Fruit fly (Drosophila melanogaster) whole organism, embryonic: ENCODE measurements around the gene Dora.

Source experiments
- Adf1 ChIP-seq: fragments of 200-800 bp; sonication (Bioruptor generic); IDR thresholded peaks from 2 replicates; pipeline ENCODE4 v1.3.6; 2022; ENCODE audit warnings: missing biosample characterization, missing genetic modification characterization
- CG10543 ChIP-seq: fragments of 200-800 bp; sonication (Bioruptor generic); optimal IDR thresholded peaks from 3 replicates; lab custom pipeline; 2017; ENCODE audit warnings: missing biosample characterization, mild to moderate bottlenecking, missing genetic modification characterization, moderate library complexity
- CG11560 ChIP-seq: fragments of 200-800 bp; sonication (Bioruptor generic); IDR thresholded peaks from 3 replicates; pipeline ENCODE4 v1.3.6; 2022; ENCODE audit warnings: missing biosample characterization, missing genetic modification characterization
- CG12942 ChIP-seq: fragments of 200-800 bp; sonication (Bioruptor generic); optimal IDR thresholded peaks from 3 replicates; lab custom pipeline; 2016; ENCODE audit warnings: missing biosample characterization, missing genetic modification characterization
- CG13123 ChIP-seq: fragments of 200-800 bp; sonication (Bioruptor generic); optimal IDR thresholded peaks from 2 replicates; lab custom pipeline; 2016; ENCODE audit warnings: missing biosample characterization, missing genetic modification characterization
- CG13296 ChIP-seq: fragments of 200-800 bp; sonication (Bioruptor generic); optimal IDR thresholded peaks from 3 replicates; lab custom pipeline; 2018; ENCODE audit warnings: missing biosample characterization, mild to moderate bottlenecking, missing genetic modification characterization
- CG1602 ChIP-seq: fragments of 200-800 bp; sonication (Bioruptor generic); optimal IDR thresholded peaks from 3 replicates; lab custom pipeline; 2016; ENCODE audit warnings: missing biosample characterization, missing genetic modification characterization
- CG17385 ChIP-seq: fragments of 200-800 bp; sonication (Bioruptor generic); optimal IDR thresholded peaks from 3 replicates; lab custom pipeline; 2018; ENCODE audit warnings: missing biosample characterization, mild to moderate bottlenecking, missing genetic modification characterization
- CG17802 ChIP-seq: fragments of 200-800 bp; sonication (Bioruptor generic); optimal IDR thresholded peaks from 2 replicates; lab custom pipeline; 2018; ENCODE audit warnings: missing biosample characterization, mild to moderate bottlenecking, missing genetic modification characterization, moderate library complexity
- CG18476 ChIP-seq: fragments of 200-800 bp; sonication (Bioruptor generic); optimal IDR thresholded peaks from 2 replicates; lab custom pipeline; 2016; ENCODE audit warnings: missing biosample characterization, mild to moderate bottlenecking, missing genetic modification characterization
- CG2120 ChIP-seq: fragments of 200-800 bp; sonication (Bioruptor generic); optimal IDR thresholded peaks from 3 replicates; lab custom pipeline; 2016; ENCODE audit warnings: missing biosample characterization, missing genetic modification characterization
- CG3838 ChIP-seq: fragments of 200-800 bp; sonication (Bioruptor generic); optimal IDR thresholded peaks from 3 replicates; lab custom pipeline; 2016; ENCODE audit warnings: missing biosample characterization, missing genetic modification characterization
- CG4617 ChIP-seq: fragments of 200-800 bp; sonication (Bioruptor generic); optimal IDR thresholded peaks from 3 replicates; lab custom pipeline; 2016; ENCODE audit warnings: missing biosample characterization, missing genetic modification characterization, borderline replicate concordance
- CG6791 ChIP-seq: fragments of 200-800 bp; sonication (Bioruptor generic); IDR thresholded peaks from 3 replicates; pipeline ENCODE4 v1.3.6; 2022; ENCODE audit warnings: missing biosample characterization, missing genetic modification characterization; ENCODE audit not compliant: partially characterized antibody
- CG6813 ChIP-seq: fragments of 200-800 bp; sonication (Bioruptor generic); optimal IDR thresholded peaks from 2 replicates; lab custom pipeline; 2017; ENCODE audit warnings: missing biosample characterization, missing genetic modification characterization, mild to moderate bottlenecking, moderate library complexity, missing genetic modification reagents
- CG8388 ChIP-seq: fragments of 200-800 bp; sonication (Bioruptor generic); optimal IDR thresholded peaks from 2 replicates; lab custom pipeline; 2019; ENCODE audit warnings: missing biosample characterization, mild to moderate bottlenecking, missing genetic modification characterization, moderate library complexity
- CG8478 ChIP-seq: fragments of >200 bp; optimal IDR thresholded peaks from 2 replicates; lab custom pipeline; 2018
- CG8944 ChIP-seq: fragments of 200-800 bp; sonication (Bioruptor generic); optimal IDR thresholded peaks from 3 replicates; lab custom pipeline; 2016; ENCODE audit warnings: missing biosample characterization, missing genetic modification characterization
- CG9215 ChIP-seq: fragments of 200-800 bp; sonication (Bioruptor generic); IDR thresholded peaks from 2 replicates; pipeline ENCODE4 v1.3.6; 2022; ENCODE audit warnings: missing biosample characterization, missing genetic modification characterization
- CG9797 ChIP-seq: fragments of 200-800 bp; sonication (Bioruptor generic); optimal IDR thresholded peaks from 3 replicates; lab custom pipeline; 2018; ENCODE audit warnings: missing biosample characterization, mild to moderate bottlenecking, missing genetic modification characterization
- D19B ChIP-seq: fragments of 200-800 bp; sonication (Bioruptor generic); optimal IDR thresholded peaks from 2 replicates; lab custom pipeline; 2017; ENCODE audit warnings: missing biosample characterization, mild to moderate bottlenecking, missing genetic modification characterization
- Deaf1 ChIP-seq: fragments of 200-800 bp; optimal IDR thresholded peaks from 3 replicates; lab custom pipeline; 2019; ENCODE audit warnings: missing biosample characterization, mild to moderate bottlenecking, missing genetic modification characterization, moderate library complexity
- Dip2 ChIP-seq: fragments of 200-800 bp; sonication (Bioruptor generic); IDR thresholded peaks from 2 replicates; pipeline ENCODE4 v1.3.6; 2022; ENCODE audit warnings: missing biosample characterization, missing genetic modification characterization
- HLH4C ChIP-seq: fragments of 200-800 bp; sonication (Bioruptor generic); IDR thresholded peaks from 3 replicates; pipeline ENCODE4 v1.3.6; 2022; ENCODE audit warnings: missing biosample characterization, missing genetic modification characterization; ENCODE audit not compliant: partially characterized antibody
- Hey ChIP-seq: fragments of 200-800 bp; sonication (Bioruptor generic); optimal IDR thresholded peaks from 3 replicates; lab custom pipeline; 2018; ENCODE audit warnings: missing biosample characterization, mild to moderate bottlenecking, missing genetic modification characterization
- Hmx ChIP-seq: fragments of 200-800 bp; sonication (Bioruptor generic); optimal IDR thresholded peaks from 2 replicates; lab custom pipeline; 2016; ENCODE audit warnings: missing biosample characterization, missing genetic modification characterization
- Jarid2 ChIP-seq: fragments of 200-800 bp; sonication (Bioruptor generic); optimal IDR thresholded peaks from 3 replicates; lab custom pipeline; 2017; ENCODE audit warnings: mild to moderate bottlenecking, missing biosample characterization, missing genetic modification reagents, missing genetic modification characterization
- NC2β ChIP-seq: fragments of 200-800 bp; sonication (Bioruptor generic); optimal IDR thresholded peaks from 2 replicates; lab custom pipeline; 2016; ENCODE audit warnings: missing biosample characterization, missing genetic modification characterization
- Oli ChIP-seq: fragments of 200-800 bp; sonication (Bioruptor generic); optimal IDR thresholded peaks from 2 replicates; lab custom pipeline; 2018; ENCODE audit warnings: missing biosample characterization, mild to moderate bottlenecking, missing genetic modification characterization, moderate library complexity
- Stat92E ChIP-seq, 3 experiments: fragments of >200 bp in 2 of 3; fragments of 200-800 bp in 1 of 3; sonication (Bioruptor generic) in 1 of 3; optimal IDR thresholded peaks; 2 replicates each; lab custom pipeline; 2017 to 2019; ENCODE audit warnings: missing biosample characterization in 3 of 3, missing genetic modification characterization in 3 of 3, mild to moderate bottlenecking in 1 of 3, moderate library complexity in 1 of 3
- bab2 ChIP-seq: fragments of 200-800 bp; sonication (Bioruptor generic); optimal IDR thresholded peaks from 2 replicates; lab custom pipeline; 2016; ENCODE audit warnings: missing biosample characterization, missing genetic modification characterization
- dimm ChIP-seq: fragments of 200-800 bp; sonication (Bioruptor generic); IDR thresholded peaks from 2 replicates; pipeline ENCODE4 v1.3.6; 2022; ENCODE audit warnings: missing biosample characterization, missing genetic modification characterization
- dmrt11E ChIP-seq: fragments of 200-800 bp; sonication (Bioruptor generic); optimal IDR thresholded peaks from 3 replicates; lab custom pipeline; 2018; ENCODE audit warnings: missing biosample characterization, mild to moderate bottlenecking, missing genetic modification characterization, moderate library complexity
- emc ChIP-seq: fragments of 200-800 bp; sonication (Bioruptor generic); optimal IDR thresholded peaks from 2 replicates; lab custom pipeline; 2016; ENCODE audit warnings: missing biosample characterization, missing genetic modification characterization
- esg ChIP-seq: fragments of 200-800 bp; sonication (Bioruptor generic); conservative IDR thresholded peaks from 2 replicates; pipeline ENCODE4 v1.3.6; 2022; ENCODE audit warnings: missing biosample characterization, missing genetic modification characterization
- exex ChIP-seq: fragments of 200-800 bp; sonication (Bioruptor generic); optimal IDR thresholded peaks from 4 replicates; lab custom pipeline; 2018; ENCODE audit warnings: missing biosample characterization, mild to moderate bottlenecking, missing genetic modification characterization, moderate library complexity
- fru ChIP-seq: fragments of >200 bp; optimal IDR thresholded peaks from 2 replicates; lab custom pipeline; 2017
- ind ChIP-seq: fragments of 200-800 bp; sonication (Bioruptor generic); optimal IDR thresholded peaks from 3 replicates; lab custom pipeline; 2016; ENCODE audit warnings: missing biosample characterization, missing genetic modification characterization
- kni ChIP-seq: fragments of 200-800 bp; sonication (Bioruptor generic); optimal IDR thresholded peaks from 3 replicates; lab custom pipeline; 2017; ENCODE audit warnings: mild to moderate bottlenecking, missing biosample characterization, missing genetic modification reagents, missing genetic modification characterization
- knrl ChIP-seq: fragments of 200-800 bp; sonication (Bioruptor generic); IDR thresholded peaks from 3 replicates; pipeline ENCODE4 v1.3.6; 2022; ENCODE audit warnings: missing biosample characterization, missing genetic modification characterization; ENCODE audit not compliant: partially characterized antibody
- mld ChIP-seq: fragments of 200-800 bp; sonication (Bioruptor generic); IDR thresholded peaks from 3 replicates; pipeline ENCODE4 v1.3.6; 2022; ENCODE audit warnings: missing biosample characterization, missing genetic modification characterization; ENCODE audit not compliant: partially characterized antibody
- nerfin-2 ChIP-seq: fragments of 200-800 bp; sonication (Bioruptor generic); IDR thresholded peaks from 2 replicates; pipeline ENCODE4 v1.3.6; 2022; ENCODE audit warnings: missing biosample characterization, missing genetic modification characterization; ENCODE audit not compliant: partially characterized antibody
- nmo ChIP-seq: fragments of 200-800 bp; sonication (Bioruptor generic); optimal IDR thresholded peaks from 2 replicates; lab custom pipeline; 2018; ENCODE audit warnings: missing biosample characterization, mild to moderate bottlenecking, missing genetic modification characterization, moderate library complexity
- odd ChIP-seq: fragments of 200-800 bp; sonication (Bioruptor generic); optimal IDR thresholded peaks from 2 replicates; lab custom pipeline; 2017; ENCODE audit warnings: missing biosample characterization, mild to moderate bottlenecking, missing genetic modification characterization
- pan ChIP-seq, 4 experiments: fragments of >200 bp in 3 of 4; fragments of 200-800 bp in 1 of 4; sonication (Bioruptor generic) in 1 of 4; optimal IDR thresholded peaks in 3 of 4; IDR thresholded peaks in 1 of 4; 2 replicates each; pipeline versions ENCODE4 v1.3.6 to Lab custom; 2017 to 2022; ENCODE audit warnings: missing biosample characterization in 2 of 4, missing genetic modification characterization in 2 of 4, mixed read lengths in 1 of 4
- pum ChIP-seq: fragments of 200-800 bp; sonication (Bioruptor generic); optimal IDR thresholded peaks from 2 replicates; lab custom pipeline; 2016; ENCODE audit warnings: missing biosample characterization, missing genetic modification characterization
- sens ChIP-seq: fragments of 200-800 bp; sonication (Bioruptor generic); peaks from one replicate; lab custom pipeline; 2016; ENCODE audit warnings: missing biosample characterization, missing genetic modification characterization
- sima ChIP-seq: fragments of 200-800 bp; sonication (Bioruptor generic); optimal IDR thresholded peaks from 2 replicates; lab custom pipeline; 2016; ENCODE audit warnings: missing biosample characterization, missing genetic modification characterization
- sug ChIP-seq: fragments of 200-800 bp; optimal IDR thresholded peaks from 2 replicates; lab custom pipeline; 2019; ENCODE audit warnings: missing biosample characterization, mild to moderate bottlenecking, missing genetic modification characterization, moderate library complexity
- tgo ChIP-seq: fragments of 200-800 bp; sonication (Bioruptor generic); IDR thresholded peaks from 3 replicates; pipeline ENCODE4 v1.3.6; 2022; ENCODE audit warnings: missing biosample characterization, missing genetic modification characterization
- vvl ChIP-seq: fragments of 200-800 bp; sonication (Bioruptor generic); IDR thresholded peaks from 2 replicates; pipeline ENCODE4 v1.3.6; 2022; ENCODE audit warnings: missing biosample characterization, missing genetic modification characterization

The Dora gene

dm6 chrX:18834399-18834798, 29.4 kb upstream of the Dora start (continued):
- TF ChIP-seq CG12942 (GFP tag; lab: Kevin White, UChicago): no peak
- TF ChIP-seq CG9797: no peak
- TF ChIP-seq CG1602 (GFP tag; lab: Kevin White, UChicago): no peak
- TF ChIP-seq CG13123 (GFP tag; lab: Kevin White, UChicago): no peak
- no peak for TF ChIP-seq CG11560 (tag; lab: Robert Waterston, UW)
- no peak for TF ChIP-seq sima (GFP tag; lab: Kevin White, UChicago)
- TF ChIP-seq CG18476: no peak
- TF ChIP-seq CG6813: no peak
- no peak for TF ChIP-seq exex (tag; lab: Kevin White, UChicago)
- TF ChIP-seq nerfin-2 (GFP tag; lab: Robert Waterston, UW): no peak
- no peak for TF ChIP-seq CG13296
- no peak for TF ChIP-seq Deaf1 (tag; lab: Kevin White, UChicago)
- TF ChIP-seq Stat92E (GFP tag; optimal IDR thresholded peaks at IDR 0.05; lab: Kevin White, UChicago): no peak
- no peak for TF ChIP-seq CG6791 (GFP tag; lab: Robert Waterston, UW)
- no peak for TF ChIP-seq dimm (GFP tag; lab: Robert Waterston, UW)
- TF ChIP-seq odd (GFP tag; lab: Kevin White, UChicago): no peak
- TF ChIP-seq D19B (GFP tag; lab: Kevin White, UChicago): peak; percentile 87
- TF ChIP-seq sens: peak; percentile 82
- TF ChIP-seq fru (lab: Kevin White, UChicago): no peak
- no peak for TF ChIP-seq mld (GFP tag; lab: Robert Waterston, UW)
- TF ChIP-seq CG4617: no peak
- no peak for TF ChIP-seq dmrt11E (tag; lab: Kevin White, UChicago)
- TF ChIP-seq CG3838 (GFP tag; lab: Kevin White, UChicago): no peak
- no peak for TF ChIP-seq bab2 (GFP tag; lab: Kevin White, UChicago)
- no peak for TF ChIP-seq pan (optimal IDR thresholded peaks at IDR 0.05; lab: Kevin White, UChicago)
- peak in 1 of 2 experiments; percentile 34 for TF ChIP-seq pan (GFP tag; optimal IDR thresholded peaks at IDR 0.05 in 1 of 2, IDR thresholded peaks at IDR 0.05 in 1 of 2)
- TF ChIP-seq nmo (GFP tag; lab: Kevin White, UChicago): peak; percentile 15
- TF ChIP-seq CG9215 (GFP tag; lab: Robert Waterston, UW): no peak
- no peak for TF ChIP-seq CG2120
- no peak for TF ChIP-seq Hey (tag; lab: Kevin White, UChicago)
- no peak for TF ChIP-seq CG10543 (GFP tag; lab: Kevin White, UChicago)
- TF ChIP-seq Oli: no peak
- TF ChIP-seq vvl (GFP tag; lab: Robert Waterston, UW): peak; percentile 51; the same call in 1 of the 2 replicates
- no peak for TF ChIP-seq Jarid2 (GFP tag; lab: Kevin White, UChicago)
- no peak for TF ChIP-seq CG8388 (GFP tag; lab: Kevin White, UChicago)
- no peak for TF ChIP-seq Adf1 (GFP tag; lab: Robert Waterston, UW)
- TF ChIP-seq pum (GFP tag; lab: Kevin White, UChicago): peak; percentile 17
- no peak for TF ChIP-seq CG8478 (lab: Kevin White, UChicago)
- TF ChIP-seq CG17802 (tag; lab: Kevin White, UChicago): no peak
- no peak for TF ChIP-seq sug (tag; lab: Kevin White, UChicago)
- TF ChIP-seq kni (GFP tag; lab: Kevin White, UChicago): no peak
- TF ChIP-seq NC2β (GFP tag; lab: Kevin White, UChicago): no peak
- no peak for TF ChIP-seq HLH4C (GFP tag; lab: Robert Waterston, UW)
- peak; percentile 53 for TF ChIP-seq esg (GFP tag; lab: Robert Waterston, UW)
- TF ChIP-seq tgo (GFP tag; lab: Robert Waterston, UW): peak; percentile 21; the same call in 1 of the 3 replicates
- TF ChIP-seq emc (GFP tag; lab: Kevin White, UChicago): no peak
- TF ChIP-seq CG8944 (GFP tag; lab: Kevin White, UChicago): no peak
- peak; percentile 36 for TF ChIP-seq ind (GFP tag; lab: Kevin White, UChicago)
- no peak for TF ChIP-seq Hmx
- no peak for TF ChIP-seq CG17385 (GFP tag; lab: Kevin White, UChicago)
- no peak for TF ChIP-seq Dip2 (GFP tag; lab: Robert Waterston, UW)
- no peak for TF ChIP-seq knrl (GFP tag; lab: Robert Waterston, UW)
